Fruit fly (Drosophila melanogaster) whole organism, adult: ENCODE measurements around the gene ND-MLRQ.

ENCODE experiments used
- CG11617 ChIP-seq: fragments of 200-800 bp; sonication (Bioruptor generic); optimal IDR thresholded peaks from 2 replicates; lab custom pipeline; 2017; ENCODE audit warnings: mild to moderate bottlenecking, missing biosample characterization, missing genetic modification reagents, missing genetic modification characterization
- CG12768 ChIP-seq: fragments of 200-800 bp; sonication (Bioruptor generic); optimal IDR thresholded peaks from 2 replicates; lab custom pipeline; 2017; ENCODE audit warnings: missing biosample characterization, missing genetic modification characterization, mild to moderate bottlenecking, moderate library complexity, missing genetic modification reagents
- CG14711 ChIP-seq: fragments of 200-800 bp; sonication (Bioruptor generic); optimal IDR thresholded peaks from 2 replicates; lab custom pipeline; 2018; ENCODE audit warnings: missing biosample characterization, mild to moderate bottlenecking, missing genetic modification characterization, moderate library complexity
- CG1620 ChIP-seq: fragments of 200-800 bp; sonication (Bioruptor generic); optimal IDR thresholded peaks from 2 replicates; lab custom pipeline; 2016; ENCODE audit warnings: missing biosample characterization, missing genetic modification characterization
- CG33017 ChIP-seq: fragments of 200-800 bp; sonication (Bioruptor generic); optimal IDR thresholded peaks from 2 replicates; lab custom pipeline; 2018; ENCODE audit warnings: missing biosample characterization, mild to moderate bottlenecking, missing genetic modification characterization, moderate library complexity
- CG5204 ChIP-seq: fragments of 200-800 bp; sonication (Bioruptor generic); optimal IDR thresholded peaks from 2 replicates; lab custom pipeline; 2016; ENCODE audit warnings: missing biosample characterization, missing genetic modification characterization
- CG7045 ChIP-seq: fragments of 200-800 bp; sonication (Bioruptor generic); optimal IDR thresholded peaks from 2 replicates; lab custom pipeline; 2017; ENCODE audit warnings: missing biosample characterization, mild to moderate bottlenecking, missing genetic modification characterization
- CG7101 ChIP-seq: fragments of 200-800 bp; sonication (Bioruptor generic); optimal IDR thresholded peaks from 2 replicates; lab custom pipeline; 2018; ENCODE audit warnings: missing biosample characterization, mild to moderate bottlenecking, missing genetic modification characterization, moderate library complexity
- Clk ChIP-seq: fragments of 200-800 bp; sonication (Bioruptor generic); optimal IDR thresholded peaks from 2 replicates; lab custom pipeline; 2017; ENCODE audit warnings: missing biosample characterization, missing genetic modification characterization
- Crg-1 ChIP-seq: fragments of 200-800 bp; sonication (Bioruptor generic); optimal IDR thresholded peaks from 2 replicates; lab custom pipeline; 2016; ENCODE audit warnings: missing biosample characterization, missing genetic modification characterization
- Hr96 ChIP-seq: fragments of 200-800 bp; sonication (Bioruptor generic); optimal IDR thresholded peaks from 2 replicates; lab custom pipeline; 2016; ENCODE audit warnings: missing biosample characterization, missing genetic modification characterization
- Mnt ChIP-seq: fragments of 200-800 bp; sonication (Bioruptor generic); optimal IDR thresholded peaks from 2 replicates; lab custom pipeline; 2016; ENCODE audit warnings: missing biosample characterization, mild to moderate bottlenecking, missing genetic modification characterization
- bab1 ChIP-seq: fragments of 200-800 bp; sonication (Bioruptor generic); optimal IDR thresholded peaks from 3 replicates; lab custom pipeline; 2019; ENCODE audit warnings: missing biosample characterization, mild to moderate bottlenecking, missing genetic modification characterization, moderate library complexity
- cic ChIP-seq: fragments of 200-800 bp; sonication (Bioruptor generic); optimal IDR thresholded peaks from 2 replicates; lab custom pipeline; 2017; ENCODE audit warnings: missing biosample characterization, mild to moderate bottlenecking, missing genetic modification characterization, moderate library complexity
- cnc ChIP-seq, 2 experiments: fragments of >200 bp; optimal IDR thresholded peaks; 2 replicates each; lab custom pipeline; 2017
- kay ChIP-seq: fragments of 200-800 bp; sonication (Bioruptor generic); peaks from one replicate; lab custom pipeline; 2016; ENCODE audit warnings: missing biosample characterization, missing genetic modification characterization, borderline replicate concordance
- ovo ChIP-seq: fragments of 200-800 bp; sonication (Bioruptor generic); optimal IDR thresholded peaks from 2 replicates; lab custom pipeline; 2016; ENCODE audit warnings: missing biosample characterization, missing genetic modification characterization
- pad ChIP-seq: fragments of 200-800 bp; sonication (Bioruptor generic); optimal IDR thresholded peaks from 3 replicates; lab custom pipeline; 2017; ENCODE audit warnings: missing biosample characterization, missing genetic modification characterization, mild to moderate bottlenecking, moderate library complexity, missing genetic modification reagents
- tj ChIP-seq: fragments of 200-800 bp; sonication (Bioruptor generic); optimal IDR thresholded peaks from 3 replicates; lab custom pipeline; 2017; ENCODE audit warnings: missing biosample characterization, mild to moderate bottlenecking, missing genetic modification characterization, moderate library complexity
- toe ChIP-seq: fragments of 200-800 bp; sonication (Bioruptor generic); optimal IDR thresholded peaks from 2 replicates; lab custom pipeline; 2016; ENCODE audit warnings: missing biosample characterization, missing genetic modification characterization

The ND-MLRQ gene

DNA sequence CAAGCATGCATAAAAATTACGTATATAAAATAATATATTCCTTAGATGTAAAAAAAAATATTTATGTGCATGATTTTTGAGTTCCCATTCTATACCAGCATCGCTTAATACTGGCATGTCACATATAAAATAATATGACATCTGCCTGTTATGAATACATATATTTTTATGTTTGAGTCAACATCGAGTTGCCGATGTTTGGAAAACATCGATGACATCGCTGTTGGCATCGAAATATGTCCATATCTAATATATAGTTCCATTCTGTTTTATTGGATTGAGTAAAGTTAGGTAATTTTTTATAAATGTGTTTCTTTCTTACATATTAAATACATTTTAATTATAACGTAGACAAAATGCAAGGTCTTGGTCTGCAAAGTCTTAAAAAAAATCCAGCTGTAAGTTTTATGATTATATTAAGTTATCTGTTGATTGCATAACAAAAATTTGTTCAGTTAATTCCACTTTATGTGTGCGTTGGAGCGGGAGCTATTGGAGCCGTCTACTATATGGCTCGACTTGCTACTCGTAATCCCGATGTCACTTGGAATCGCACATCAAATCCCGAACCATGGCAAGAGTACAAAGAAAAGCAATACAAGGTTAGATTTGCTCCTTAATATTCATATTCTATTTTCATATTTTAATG lies at the start of gene ND-MLRQ:
Gene ND-MLRQ, plus strand, starts transcription at position 248 of the 649 bp plus-strand sequence.
- peak; percentile 9 for TF ChIP-seq CG5204 (GFP tag; lab: Kevin White, UChicago)
- TF ChIP-seq CG1620 (GFP tag; lab: Kevin White, UChicago): no peak
- peak; percentile 33 for TF ChIP-seq bab1 (GFP tag; lab: Kevin White, UChicago)
- TF ChIP-seq toe: peak; percentile 29

DNA sequence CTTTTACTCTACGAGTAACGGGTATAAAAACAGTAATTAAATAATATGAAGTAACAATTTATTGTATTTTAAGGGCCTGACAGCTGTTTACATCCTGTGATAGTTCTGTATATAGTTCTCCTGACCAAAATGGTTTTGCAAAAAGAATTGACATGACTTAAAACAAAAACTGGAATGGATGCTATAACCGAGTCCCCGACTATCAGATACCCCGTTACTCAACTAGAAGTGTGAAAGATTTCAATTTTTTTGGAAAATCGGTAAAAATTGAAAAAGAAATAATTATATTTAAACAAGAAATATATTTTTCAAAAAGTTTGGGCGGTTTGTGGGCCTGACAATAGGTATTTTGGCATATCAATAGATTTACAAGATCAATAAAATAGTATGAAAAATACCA lies 2.6 kb upstream of the ND-MLRQ start:
- TF ChIP-seq kay (GFP tag; lab: Kevin White, UChicago): no peak

DNA sequence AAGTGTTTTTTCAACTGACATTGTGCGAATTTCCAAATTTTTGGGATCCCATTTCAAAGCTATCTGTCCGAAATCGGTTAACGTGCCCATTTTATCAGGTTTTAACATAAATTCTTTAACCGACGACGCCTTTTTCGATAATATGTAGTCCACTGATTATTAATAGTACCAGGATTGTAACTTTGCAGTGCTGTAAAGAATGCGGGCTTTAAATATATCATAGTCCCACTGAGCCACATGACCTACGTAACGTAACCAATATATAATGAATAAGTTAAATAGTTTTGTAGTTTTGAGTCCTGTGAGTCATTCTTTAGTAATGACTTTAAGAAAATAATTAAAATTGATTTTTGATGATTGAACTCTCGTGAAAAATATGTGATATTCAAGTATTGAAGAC lies 1.2 kb upstream of the ND-MLRQ start, which contains the start of gene alpha-Cat:
Gene alpha-Cat, minus strand, starts transcription at position 162 of the 400 bp plus-strand sequence.
- TF ChIP-seq CG1620 (GFP tag; lab: Kevin White, UChicago): peak; percentile 22
- TF ChIP-seq Clk (GFP tag; lab: Kevin White, UChicago): no peak
- peak; percentile 33 for TF ChIP-seq toe
- no peak for TF ChIP-seq tj (GFP tag; lab: Kevin White, UChicago)

DNA sequence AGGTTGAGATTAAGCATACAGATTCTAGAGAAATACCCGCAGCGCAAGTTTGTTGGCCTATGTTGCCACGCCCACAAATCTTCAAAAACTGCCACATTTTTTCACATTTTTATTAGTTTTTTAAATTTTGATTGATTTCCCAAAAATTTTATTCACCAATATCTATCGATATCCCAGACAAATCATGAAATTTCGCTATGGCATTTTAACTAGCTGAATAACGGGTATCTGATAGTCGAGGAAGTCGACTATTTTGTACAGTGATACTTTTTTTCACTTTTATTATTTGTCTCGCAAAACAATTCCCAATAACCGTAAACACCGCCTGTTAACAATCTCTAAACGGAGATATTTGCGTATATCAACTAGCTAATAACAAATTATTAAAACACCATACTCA lies 944 bp downstream of the ND-MLRQ start:
- TF ChIP-seq CG5204 (GFP tag; lab: Kevin White, UChicago): no peak
- no peak for TF ChIP-seq CG12768 (GFP tag; lab: Kevin White, UChicago)
- no peak for TF ChIP-seq kay (GFP tag; lab: Kevin White, UChicago)
- no peak for TF ChIP-seq CG7045 (GFP tag; lab: Kevin White, UChicago)
- TF ChIP-seq bab1 (GFP tag; lab: Kevin White, UChicago): no peak
- TF ChIP-seq pad (GFP tag; lab: Kevin White, UChicago): no peak
- TF ChIP-seq toe: no peak
- TF ChIP-seq CG11617 (GFP tag; lab: Kevin White, UChicago): no peak
- TF ChIP-seq cic (GFP tag; lab: Kevin White, UChicago): no peak
- TF ChIP-seq cnc (optimal IDR thresholded peaks at IDR 0.05; lab: Kevin White, UChicago): no peak
- no peak for TF ChIP-seq tj (GFP tag; lab: Kevin White, UChicago)
- TF ChIP-seq CG14711 (tag; lab: Kevin White, UChicago): no peak
- TF ChIP-seq Clk (GFP tag; lab: Kevin White, UChicago): no peak
- TF ChIP-seq ovo (GFP tag; lab: Kevin White, UChicago): no peak
- TF ChIP-seq Crg-1: no peak

DNA sequence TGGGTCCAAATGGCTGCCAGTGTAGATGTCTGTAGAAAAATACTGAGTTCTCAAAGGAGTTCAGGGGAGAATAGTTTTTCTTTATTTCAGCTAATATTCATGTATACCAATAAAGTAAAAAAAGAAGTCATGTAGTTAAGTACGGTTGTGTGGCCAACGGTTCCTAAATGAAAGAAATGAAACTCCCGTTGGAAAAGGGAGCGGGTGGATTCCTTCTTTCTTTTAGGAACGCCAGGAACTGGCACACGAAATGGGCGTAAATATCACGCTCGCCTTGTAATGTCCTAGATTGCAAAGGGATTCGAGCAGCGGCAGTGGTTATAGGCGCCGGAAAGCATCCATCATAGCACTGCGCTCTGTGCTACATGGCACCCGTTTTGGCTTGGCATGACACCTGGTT lies 4.3 kb downstream of the ND-MLRQ start:
- TF ChIP-seq Hr96 (GFP tag; lab: Kevin White, UChicago) (no peak), tj (GFP tag; lab: Kevin White, UChicago) (no peak), kay (GFP tag; lab: Kevin White, UChicago) (no peak), CG7101 (tag; lab: Kevin White, UChicago) (no peak), CG12768 (GFP tag; lab: Kevin White, UChicago) (no peak), Mnt (GFP tag; lab: Kevin White, UChicago) (no peak), Clk (GFP tag; lab: Kevin White, UChicago) (no peak), CG7045 (GFP tag; lab: Kevin White, UChicago) (no peak), CG11617 (GFP tag; lab: Kevin White, UChicago) (no peak), cnc (optimal IDR thresholded peaks at IDR 0.05; lab: Kevin White, UChicago) (no peak), toe (no peak), CG1620 (GFP tag; lab: Kevin White, UChicago) (no peak), CG33017 (no peak), CG14711 (tag; lab: Kevin White, UChicago) (no peak), CG5204 (GFP tag; lab: Kevin White, UChicago) (no peak)

DNA sequence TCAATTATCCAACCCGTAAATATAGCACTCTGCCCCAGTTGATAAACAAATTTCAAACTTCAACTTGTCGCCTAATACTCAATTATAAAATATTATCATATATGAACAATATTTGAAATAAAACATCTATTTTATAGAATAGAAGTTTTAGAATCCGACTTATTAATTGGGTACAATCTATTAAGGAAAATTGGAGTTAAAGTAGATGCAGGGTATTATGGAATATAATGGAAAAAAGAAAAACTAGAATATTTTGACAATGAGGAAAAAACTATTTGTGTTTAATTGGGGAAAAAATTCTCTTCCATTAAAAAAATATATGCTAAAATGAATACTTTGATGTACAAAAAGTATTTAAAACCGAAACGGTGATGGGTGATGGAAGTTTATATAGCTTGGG lies 7.6 kb downstream of the ND-MLRQ start:
- TF ChIP-seq Crg-1 (no peak), tj (GFP tag; lab: Kevin White, UChicago) (no peak), toe (no peak), CG7101 (tag; lab: Kevin White, UChicago) (no peak)
